Worm (Caenorhabditis elegans) whole organism, L4/young adult: Measurements from ENCODE around the gene pigg-1.

ENCODE experiments used
- W03F9.2 ChIP-seq: fragments of 150-350 bp; optimal IDR thresholded peaks from 2 replicates; lab custom pipeline; 2014; ENCODE audit warnings: missing biosample characterization, missing genetic modification characterization
- him-1 ChIP-seq: sonication (generic microtip); optimal IDR thresholded peaks from 2 replicates; lab custom pipeline; 2016; ENCODE audit warnings: missing genotype, missing genetic modification reagents, missing genetic modification characterization, missing compliant biosample characterization

ce11 chrII:8599214-8599613 lies 851 bp downstream of the pigg-1 start, which contains the start of gene F28C6.5:
- TF ChIP-seq W03F9.2: no peak
- no peak for TF ChIP-seq him-1 (tag; lab: Kevin White, UChicago)
